Worm (Caenorhabditis elegans): ENCODE data around the gene ceh-28.

DNA sequence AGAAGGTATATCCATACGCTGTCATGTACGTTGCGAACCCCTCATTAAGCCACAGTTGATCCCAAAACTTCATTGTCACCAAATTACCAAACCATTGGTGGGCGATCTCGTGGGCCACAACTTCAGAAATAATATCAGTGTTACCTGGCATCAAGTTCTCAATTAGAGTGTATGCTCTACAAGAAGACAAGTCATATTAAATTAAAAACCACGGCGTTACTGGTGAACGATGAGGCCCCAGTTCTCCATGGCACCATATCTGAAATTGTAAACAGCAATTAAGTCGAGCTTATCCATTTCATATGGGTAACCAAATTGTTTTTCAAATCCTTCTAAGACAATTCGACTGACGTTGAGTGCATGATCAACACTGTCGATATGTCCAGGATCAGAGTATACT is 28.4 kb downstream of the ceh-28 start:
- TF ChIP-seq W03F9.2 (tag; optimal IDR thresholded peaks at IDR 0.05) = no peak
- no peak for TF ChIP-seq him-1 (tag; optimal IDR thresholded peaks at IDR 0.05)
- TF ChIP-seq dao-5 (tag; optimal IDR thresholded peaks at IDR 0.05) = no peak
